Worm (Caenorhabditis elegans) whole organism, midembryonic: ENCODE data around the gene C49H3.3.

ENCODE experiments used
- T22C8.4 ChIP-seq: fragments of 200-800 bp; sonication (Bioruptor generic); IDR thresholded peaks from 2 replicates; pipeline ENCODE4 v1.3.6; 2022; ENCODE audit warnings: missing genetic modification characterization, missing compliant biosample characterization
- cog-1 ChIP-seq: sonication (generic microtip); optimal IDR thresholded peaks from 2 replicates; lab custom pipeline; 2016; ENCODE audit warnings: missing genetic modification characterization, missing compliant biosample characterization
- flt-1 ChIP-seq: fragments of 200-800 bp; sonication (Bioruptor generic); IDR thresholded peaks from 2 replicates; pipeline ENCODE4 v1.3.6; 2022; ENCODE audit warnings: missing genetic modification characterization, missing compliant biosample characterization
- klf-2 ChIP-seq: fragments of 200-800 bp; sonication (Bioruptor generic); conservative IDR thresholded peaks from 2 replicates; pipeline ENCODE4 v1.3.6; 2022; ENCODE audit warnings: missing genetic modification reagents, missing genetic modification characterization, missing compliant biosample characterization
- ref-1 ChIP-seq: fragments of 200-800 bp; sonication (Bioruptor generic); conservative IDR thresholded peaks from 2 replicates; pipeline ENCODE4 v1.3.6; 2022; ENCODE audit warnings: missing genetic modification reagents, missing genetic modification characterization, missing compliant biosample characterization
- ztf-23 ChIP-seq: fragments of 200-800 bp; sonication (Bioruptor generic); IDR thresholded peaks from 2 replicates; pipeline ENCODE4 v1.3.6; 2022; ENCODE audit warnings: missing genetic modification reagents, missing genetic modification characterization, missing compliant biosample characterization

- TF ChIP-seq cog-1 (tag; lab: Kevin White, UChicago), result no peak
- TF ChIP-seq klf-2 (GFP tag; lab: Robert Waterston, UW), result no peak
- TF ChIP-seq T22C8.4 (GFP tag; lab: Robert Waterston, UW), result no peak
- no peak for TF ChIP-seq flt-1 (GFP tag; lab: Robert Waterston, UW)
- no peak for TF ChIP-seq ref-1 (GFP tag; lab: Robert Waterston, UW)
- no peak for TF ChIP-seq ztf-23 (GFP tag; lab: Robert Waterston, UW)
These were observed 26.7 kb upstream of the C49H3.3 start, which contains the start of gene ilys-4 for ce11 chrIV:7897443-7897842.
